Worm (Caenorhabditis elegans): Measurements from ENCODE around the gene H04D03.6.

The H04D03.6 gene

DNA sequence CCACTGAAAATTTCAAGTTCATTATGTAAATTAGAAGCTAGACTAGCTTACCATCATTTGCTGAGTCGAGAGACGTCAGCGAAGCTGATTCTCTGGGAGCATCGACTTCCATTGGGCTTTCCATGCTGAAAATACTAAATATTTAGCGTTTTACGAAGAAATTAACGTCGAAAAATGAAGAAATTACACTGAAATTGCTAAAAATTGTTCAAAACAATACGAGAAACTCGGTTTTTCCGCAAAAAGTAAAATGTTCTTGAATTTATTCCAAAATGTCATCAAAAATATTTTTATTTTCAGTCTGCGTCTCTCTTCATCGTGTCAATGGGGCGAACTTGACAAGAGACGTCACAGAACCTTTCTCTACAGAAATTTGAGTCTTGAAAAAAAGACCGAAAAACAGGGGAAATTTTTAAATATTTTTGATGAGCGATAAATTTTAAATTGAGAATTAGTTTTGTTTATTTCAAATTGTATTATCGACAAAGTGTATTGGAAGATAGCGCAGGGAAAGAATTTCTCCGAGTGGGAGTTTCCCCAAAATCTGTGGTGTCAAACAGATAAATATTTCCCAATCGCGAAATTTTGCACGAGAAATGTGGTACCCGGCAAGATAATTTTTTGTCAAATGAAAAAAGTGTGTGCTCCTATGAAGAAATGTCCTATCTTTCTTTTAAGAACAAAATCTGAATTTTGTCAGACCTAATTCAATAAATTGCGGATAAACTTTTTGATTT is 21.9 kb upstream of the H04D03.6 start, which contains the start of gene ecps-1 (continued):
- TF ChIP-seq egl-5 (tag; optimal IDR thresholded peaks at IDR 0.05) = peak; percentile 7
- TF ChIP-seq lsy-12 (tag; optimal IDR thresholded peaks at IDR 0.05) = peak; percentile 81
- TF ChIP-seq eor-1 (tag; optimal IDR thresholded peaks at IDR 0.05) = no peak
- peak; percentile 12 for TF ChIP-seq unc-62 (GFP tag; optimal IDR thresholded peaks at IDR 0.05)

DNA sequence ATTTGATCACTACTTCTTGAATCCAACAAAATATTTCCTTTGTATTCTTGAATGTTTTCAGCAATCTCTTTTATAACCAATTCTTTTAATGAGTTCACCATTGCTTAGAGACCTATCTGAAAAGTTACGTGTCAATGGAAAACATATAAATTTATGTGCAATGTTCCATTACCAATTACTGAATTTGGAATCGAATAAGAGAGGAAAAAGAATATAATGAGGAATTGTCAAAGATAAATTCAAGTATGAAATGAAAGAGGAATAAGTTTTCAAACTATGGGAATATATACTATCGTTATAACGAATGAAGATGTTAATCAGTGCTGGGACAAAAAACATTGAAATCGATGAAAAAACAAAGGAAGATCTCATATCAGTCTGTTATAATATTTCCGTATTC is 12.3 kb upstream of the H04D03.6 start, which contains the start of gene H04D03.4:
TSS of gene H04D03.4 (minus strand) at position 101 of the 400 bp plus-strand sequence.
- no peak for TF ChIP-seq ztf-11 (tag; optimal IDR thresholded peaks at IDR 0.05)
- TF ChIP-seq fkh-10 (GFP tag; optimal IDR thresholded peaks at IDR 0.05) = no peak
- no peak for TF ChIP-seq eor-1 (tag; optimal IDR thresholded peaks at IDR 0.05)
- TF ChIP-seq nhr-11 (tag; optimal IDR thresholded peaks at IDR 0.05) = no peak
- no peak for TF ChIP-seq daf-12 (tag; optimal IDR thresholded peaks at IDR 0.05)
- no peak for TF ChIP-seq nfya-1 (tag; optimal IDR thresholded peaks at IDR 0.05; ENCODE audit: insufficient read depth)
- no peak for TF ChIP-seq zag-1 (tag; optimal IDR thresholded peaks at IDR 0.05)
- no peak for TF ChIP-seq nhr-28 (tag; optimal IDR thresholded peaks at IDR 0.05)
- no peak for TF ChIP-seq fos-1 (tag; optimal IDR thresholded peaks at IDR 0.05)
- no peak for TF ChIP-seq hmg-11 (tag; optimal IDR thresholded peaks at IDR 0.05)
- no peak for TF ChIP-seq nhr-76 (tag; optimal IDR thresholded peaks at IDR 0.05)
- no peak for TF ChIP-seq elt-3 (tag; optimal IDR thresholded peaks at IDR 0.05)

DNA sequence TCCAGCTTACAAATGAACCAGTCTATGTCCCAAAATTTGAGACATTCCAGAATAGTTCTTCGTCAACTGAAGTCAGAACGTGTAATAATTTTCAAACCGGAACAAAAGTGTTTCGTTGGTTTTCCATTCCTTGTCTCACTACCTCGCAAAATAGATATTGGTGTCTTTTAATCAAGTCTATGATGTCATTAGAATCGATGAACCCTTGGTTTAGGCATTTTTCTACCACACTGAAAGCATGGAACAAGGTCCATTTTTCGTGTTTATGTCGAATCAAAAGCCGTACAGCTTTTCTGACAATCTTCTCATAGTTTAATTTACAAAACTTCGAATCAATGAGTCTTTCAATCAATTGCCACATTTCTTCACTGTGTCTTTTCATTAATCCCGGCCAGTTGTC is 8.1 kb upstream of the H04D03.6 start, which contains the start of gene H04D03.7:
TSS of gene H04D03.7 (minus strand) at position 101 of the 400 bp plus-strand sequence.
- TF ChIP-seq jun-1 (tag; optimal IDR thresholded peaks at IDR 0.05) = no peak
- no peak for TF ChIP-seq ceh-82 (tag; optimal IDR thresholded peaks at IDR 0.05)
- no peak for TF ChIP-seq lsy-12 (tag; optimal IDR thresholded peaks at IDR 0.05)
- TF ChIP-seq nhr-11 (tag; optimal IDR thresholded peaks at IDR 0.05) = no peak
- no peak for TF ChIP-seq elt-3 (tag; optimal IDR thresholded peaks at IDR 0.05)
- no peak for TF ChIP-seq ceh-9 (tag; optimal IDR thresholded peaks at IDR 0.05)
- TF ChIP-seq fkh-2 (tag; optimal IDR thresholded peaks at IDR 0.05) = no peak
- no peak for TF ChIP-seq ceh-16 (tag; optimal IDR thresholded peaks at IDR 0.05)
- no peak for TF ChIP-seq eor-1 (tag; optimal IDR thresholded peaks at IDR 0.05)
- TF ChIP-seq ztf-11 (tag; optimal IDR thresholded peaks at IDR 0.05) = no peak
- no peak for TF ChIP-seq nhr-77 (tag; optimal IDR thresholded peaks at IDR 0.05)
- no peak for TF ChIP-seq hmg-11 (tag; optimal IDR thresholded peaks at IDR 0.05)
- no peak for TF ChIP-seq unc-62 (GFP tag; optimal IDR thresholded peaks at IDR 0.05)
- no peak for TF ChIP-seq sea-2 (GFP tag; optimal IDR thresholded peaks at IDR 0.05)
- TF ChIP-seq pha-4 (tag; optimal IDR thresholded peaks at IDR 0.05) = no peak

DNA sequence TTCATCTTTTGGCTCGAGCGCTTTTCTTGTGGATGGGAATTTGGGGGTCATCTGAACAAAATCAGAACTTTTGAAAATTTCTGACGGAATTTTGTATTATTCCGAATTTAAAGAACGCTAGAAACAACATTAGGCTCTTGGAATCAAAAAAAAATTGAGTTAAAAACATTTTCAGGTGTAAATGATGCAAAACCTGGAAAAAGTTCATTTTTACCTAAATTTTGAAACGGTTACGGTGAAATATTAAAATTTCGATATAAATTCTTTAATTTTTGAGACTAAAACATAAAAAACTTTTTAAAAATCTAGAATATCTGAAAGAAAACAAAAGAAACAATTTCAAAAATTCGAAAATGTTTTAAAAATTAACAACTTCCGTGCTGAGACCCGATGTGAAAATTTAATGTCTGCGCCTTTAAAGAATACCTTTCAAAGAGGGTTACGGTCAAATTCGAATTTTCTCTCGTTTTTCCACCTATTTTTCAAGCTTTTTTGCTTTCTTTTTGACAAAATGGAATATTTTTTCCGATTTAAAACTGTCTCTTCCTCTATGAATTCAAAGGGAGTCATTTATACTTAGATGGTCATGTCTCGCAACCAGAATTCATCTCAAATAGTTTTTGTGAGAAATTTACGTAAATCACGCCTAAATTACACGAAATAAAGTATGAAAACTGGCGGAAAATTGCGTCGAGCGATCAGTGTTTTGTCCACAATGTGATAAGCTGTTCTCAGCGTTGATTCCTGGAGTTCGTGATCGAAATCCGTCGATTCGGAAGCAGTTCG is 3.9 kb upstream of the H04D03.6 start, which contains the start of the genes H04D03.2 and ecps-2:
TSS of gene H04D03.2 (minus strand) at position 51 of the 786 bp plus-strand sequence.
TSS of gene ecps-2 (plus strand) at position 736 of the 786 bp plus-strand sequence.
- TF ChIP-seq daf-12 (tag; optimal IDR thresholded peaks at IDR 0.05) (no peak), nhr-43 (tag; optimal IDR thresholded peaks at IDR 0.05; ENCODE audit: poor library complexity, severe bottlenecking) (no peak), egl-5 (tag; optimal IDR thresholded peaks at IDR 0.05) (no peak), nhr-67 (tag; optimal IDR thresholded peaks at IDR 0.05) (no peak), sea-2 (GFP tag; optimal IDR thresholded peaks at IDR 0.05) (no peak), lin-15B (tag; optimal IDR thresholded peaks at IDR 0.05) (no peak), fkh-10 (GFP tag; optimal IDR thresholded peaks at IDR 0.05) (no peak)

DNA sequence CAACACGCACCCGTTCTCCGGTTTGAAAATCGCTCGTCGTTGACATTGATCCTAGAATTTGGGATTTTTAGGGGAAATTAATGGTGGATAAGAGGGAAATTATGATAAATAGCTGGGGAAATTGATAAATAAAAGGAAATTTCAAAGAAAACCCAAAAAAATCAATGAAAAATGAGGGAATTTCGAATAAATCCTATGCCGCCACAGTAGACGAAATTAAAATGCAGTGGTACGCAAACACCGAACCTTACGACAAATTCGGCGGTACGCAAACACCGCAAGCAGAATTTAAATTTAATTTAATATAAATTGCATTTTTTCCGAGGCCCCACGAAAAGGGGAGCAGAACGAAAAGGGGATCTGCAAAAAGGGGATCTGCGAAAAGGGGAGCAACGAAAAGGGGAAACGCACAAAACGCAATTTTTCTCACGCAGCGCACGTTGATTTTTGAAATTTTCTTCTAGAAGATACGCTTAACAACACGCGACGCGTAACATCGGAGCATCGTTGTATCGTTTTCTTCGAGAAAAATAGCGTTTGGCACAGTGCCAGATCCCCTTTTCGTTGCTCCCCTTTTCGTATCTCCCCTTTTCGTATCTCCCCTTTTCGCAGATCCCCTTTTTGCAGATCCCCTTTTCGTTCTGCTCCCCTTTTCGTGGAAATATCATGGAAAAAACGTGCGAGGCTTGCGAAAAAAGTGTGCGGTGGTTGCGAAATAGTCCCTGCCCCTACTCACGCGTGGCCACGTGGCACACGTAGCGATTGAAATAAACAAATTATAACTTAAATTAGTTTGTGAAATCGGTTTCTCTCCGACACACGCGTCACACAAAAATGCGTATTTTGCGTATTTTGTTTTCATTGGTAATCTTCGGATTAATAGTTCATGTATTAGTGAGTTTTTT is 2.5 kb downstream of the H04D03.6 start, which contains the start of the genes smrd-1 and enu-3.1:
TSS of gene smrd-1 (minus strand) at position 51 of the 905 bp plus-strand sequence.
TSS of gene enu-3.1 (plus strand) at position 339 of the 905 bp plus-strand sequence.
- TF ChIP-seq pha-4 (tag; optimal IDR thresholded peaks at IDR 0.05) = peak; percentile 5
- TF ChIP-seq lin-39 (tag; optimal IDR thresholded peaks at IDR 0.05) = peak; percentile 29
- peak; percentile 67 for TF ChIP-seq nfya-1 (tag; optimal IDR thresholded peaks at IDR 0.05; ENCODE audit: insufficient read depth)
- TF ChIP-seq nhr-23 (tag; optimal IDR thresholded peaks at IDR 0.05) = peak; percentile 2
- peak; percentile 30 for TF ChIP-seq nhr-43 (tag; optimal IDR thresholded peaks at IDR 0.05; ENCODE audit: poor library complexity, severe bottlenecking)
- peak; percentile 78 for TF ChIP-seq lin-15B (tag; optimal IDR thresholded peaks at IDR 0.05)
- TF ChIP-seq hmg-11 (tag; optimal IDR thresholded peaks at IDR 0.05) = peak; percentile 22
- TF ChIP-seq fkh-10 (GFP tag; optimal IDR thresholded peaks at IDR 0.05) = peak; percentile 29
- peak; percentile 2 for TF ChIP-seq tbx-2 (tag; optimal IDR thresholded peaks at IDR 0.05)
- peak; percentile 0 for TF ChIP-seq pqm-1 (tag; optimal IDR thresholded peaks at IDR 0.05)

Data from whole organism, L3 larva.